Worm (Caenorhabditis elegans): ENCODE data around the gene ZK1290.15.

ce11 chrII:7570820-7571219, 47.4 kb downstream of the ZK1290.15 start:
- TF ChIP-seq nhr-23 (tag; optimal IDR thresholded peaks at IDR 0.05) (no peak), nhr-25 (tag; optimal IDR thresholded peaks at IDR 0.05) (no peak), jun-1 (tag; optimal IDR thresholded peaks at IDR 0.05) (no peak)

Measured in whole organism, L3 larva.